Worm (Caenorhabditis elegans): ENCODE data around the gene nsph-3.1.

- TF ChIP-seq efl-1 (optimal IDR thresholded peaks at IDR 0.05) (no peak), efl-1 (GFP tag; optimal IDR thresholded peaks at IDR 0.05 in 1 of 2) (no peak), egl-27 (tag; optimal IDR thresholded peaks at IDR 0.05) (no peak), nhr-237 (tag; optimal IDR thresholded peaks at IDR 0.05) (no peak), xbp-1 (tag; optimal IDR thresholded peaks at IDR 0.05) (no peak), efl-3 (GFP tag; optimal IDR thresholded peaks at IDR 0.05) (no peak), nhr-11 (tag; optimal IDR thresholded peaks at IDR 0.05) (no peak), grh-1 (GFP tag; IDR thresholded peaks at IDR 0.05) (no peak), nhr-76 (tag; optimal IDR thresholded peaks at IDR 0.05) (no peak), unc-130 (tag; optimal IDR thresholded peaks at IDR 0.05) (no peak)
Measured at ce11 chrIV:10985568-10986035, 36.0 kb downstream of the nsph-3.1 start, which contains the start of gene cyb-2.1.
